Worm (Caenorhabditis elegans): Measurements from ENCODE around the gene Y38E10A.1.

Gene Y38E10A.1

DNA sequence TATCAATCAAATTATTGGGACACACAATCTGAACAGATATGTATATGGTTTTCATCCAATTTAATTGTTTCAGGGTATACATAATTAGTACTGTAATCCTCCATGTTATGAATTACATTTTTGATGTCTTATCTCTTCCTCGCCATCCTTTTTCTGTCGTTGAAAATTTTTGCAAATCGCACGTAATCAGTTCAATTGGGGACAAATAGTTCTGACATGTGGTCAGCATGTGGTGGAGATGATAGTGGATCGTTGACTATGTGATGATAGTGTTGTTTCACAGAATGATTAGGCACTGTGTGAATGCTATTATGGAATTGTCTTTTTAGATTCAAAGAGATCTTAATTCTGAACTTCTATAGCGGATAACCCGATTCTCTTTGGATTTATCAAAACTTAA is 45.0 kb upstream of the Y38E10A.1 start (continued):
- TF ChIP-seq mel-28 (tag; optimal IDR thresholded peaks at IDR 0.05; ENCODE audit: borderline replicate concordance) (no peak), sdz-38 (tag; optimal IDR thresholded peaks at IDR 0.05) (no peak)

DNA sequence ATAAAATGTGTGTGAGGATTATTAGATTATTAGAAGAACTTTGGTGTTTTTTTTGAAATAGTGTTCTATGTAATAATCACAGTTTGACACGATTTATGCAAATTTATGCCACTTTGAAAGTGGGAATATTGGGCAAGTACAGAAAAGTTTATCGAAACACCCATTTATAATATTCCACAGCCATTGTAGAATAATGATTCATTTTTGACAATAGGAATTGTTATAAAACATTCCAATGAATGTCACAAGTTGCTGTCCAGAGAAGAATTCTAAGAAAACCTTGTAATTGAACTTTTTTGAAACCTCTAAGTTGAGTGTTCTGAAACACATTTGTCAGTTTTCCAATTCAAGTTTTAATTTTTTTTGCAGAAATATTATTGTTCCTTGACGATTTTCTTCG is 41.8 kb upstream of the Y38E10A.1 start, which contains the start of gene nspe-4:
nspe-4 (plus strand) TSS at position 301 of the 400 bp plus-strand sequence.
- TF ChIP-seq madf-8 (GFP tag; conservative IDR thresholded peaks at IDR 0.05): no peak
- no peak for TF ChIP-seq ceh-58 (GFP tag; IDR thresholded peaks at IDR 0.05)
- TF ChIP-seq C17E4.6 (GFP tag; IDR thresholded peaks at IDR 0.05): no peak
- no peak for TF ChIP-seq nhr-80 (tag; optimal IDR thresholded peaks at IDR 0.05)

DNA sequence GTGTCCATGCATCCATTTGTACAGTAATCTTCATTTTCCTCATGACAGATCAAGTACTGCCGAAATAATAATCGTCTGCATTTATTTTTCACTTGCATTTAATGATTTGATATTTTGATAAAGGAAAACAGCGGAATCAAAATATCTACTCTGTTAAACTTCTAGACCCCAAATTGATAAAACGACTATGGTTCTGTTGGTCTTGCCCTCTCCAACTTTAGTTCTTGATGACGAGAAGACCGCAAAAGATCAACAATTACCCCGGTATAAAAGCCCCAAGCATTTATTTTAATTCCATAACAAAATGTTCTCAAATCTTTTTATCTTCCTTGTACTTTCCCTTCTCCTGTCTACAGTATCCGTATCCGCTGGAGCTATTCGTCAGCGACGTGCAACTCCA is 38.2 kb upstream of the Y38E10A.1 start, which contains the start of gene Y38E10A.9:
Y38E10A.9 (plus strand) TSS at position 301 of the 400 bp plus-strand sequence.
- TF ChIP-seq snpc-4 (GFP tag; optimal IDR thresholded peaks at IDR 0.05): no peak
- no peak for TF ChIP-seq snpc-4 (tag; optimal IDR thresholded peaks at IDR 0.05)
- TF ChIP-seq rec-8 (tag; optimal IDR thresholded peaks at IDR 0.05): no peak
- no peak for TF ChIP-seq Y53F4B.3 (GFP tag; IDR thresholded peaks at IDR 0.05)
- TF ChIP-seq K11D2.4 (GFP tag; IDR thresholded peaks at IDR 0.05): no peak
- no peak for TF ChIP-seq lsl-1 (GFP tag; optimal IDR thresholded peaks at IDR 0.05)
- no peak for TF ChIP-seq snpc-3.4 (tag; optimal IDR thresholded peaks at IDR 0.05)
- TF ChIP-seq B0261.1 (tag; optimal IDR thresholded peaks at IDR 0.05): no peak
- no peak for TF ChIP-seq C17E4.6 (GFP tag; IDR thresholded peaks at IDR 0.05)
- TF ChIP-seq nfya-1 (tag; optimal IDR thresholded peaks at IDR 0.05; ENCODE audit: borderline replicate concordance, insufficient read depth): no peak
- TF ChIP-seq ztf-25 (GFP tag; IDR thresholded peaks at IDR 0.05): no peak
- no peak for TF ChIP-seq aptf-3 (GFP tag; IDR thresholded peaks at IDR 0.05)

DNA sequence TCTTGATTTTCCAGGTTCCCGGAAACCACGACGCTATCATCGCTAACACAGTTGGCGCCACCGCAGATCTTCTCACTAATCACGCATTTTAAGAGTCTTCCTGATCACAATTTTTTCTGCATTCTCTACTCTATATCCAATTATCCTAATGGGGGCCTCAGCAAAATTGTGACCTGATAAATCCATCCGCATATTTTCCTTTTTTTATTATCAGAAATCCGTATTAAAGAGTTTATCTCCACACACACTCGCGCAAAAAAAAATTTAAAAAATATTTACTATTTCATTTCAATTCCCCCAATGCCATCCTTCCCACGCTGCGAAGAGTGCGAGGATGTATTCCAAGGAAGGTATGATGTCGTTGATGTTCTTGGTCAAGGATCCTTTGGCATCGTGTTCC is 36.5 kb upstream of the Y38E10A.1 start, which contains the start of gene Y38E10A.8:
Y38E10A.8 (plus strand) TSS at position 301 of the 400 bp plus-strand sequence.
- TF ChIP-seq lir-1 (GFP tag; conservative IDR thresholded peaks at IDR 0.05) (no peak), Y67H2A.10 (GFP tag; conservative IDR thresholded peaks at IDR 0.05) (no peak), Y53F4B.3 (GFP tag; IDR thresholded peaks at IDR 0.05) (no peak), nhr-27 (tag; optimal IDR thresholded peaks at IDR 0.05) (no peak), F23B12.7 (tag; optimal IDR thresholded peaks at IDR 0.05; ENCODE audit: insufficient read depth) (no peak), lin-40 (tag; optimal IDR thresholded peaks at IDR 0.05) (no peak), ama-1 (optimal IDR thresholded peaks at IDR 0.05) (no peak), ama-1 (GFP tag; optimal IDR thresholded peaks at IDR 0.05) (no peak), K11D2.4 (GFP tag; IDR thresholded peaks at IDR 0.05) (no peak), ceh-91 (GFP tag; IDR thresholded peaks at IDR 0.05) (no peak)

DNA sequence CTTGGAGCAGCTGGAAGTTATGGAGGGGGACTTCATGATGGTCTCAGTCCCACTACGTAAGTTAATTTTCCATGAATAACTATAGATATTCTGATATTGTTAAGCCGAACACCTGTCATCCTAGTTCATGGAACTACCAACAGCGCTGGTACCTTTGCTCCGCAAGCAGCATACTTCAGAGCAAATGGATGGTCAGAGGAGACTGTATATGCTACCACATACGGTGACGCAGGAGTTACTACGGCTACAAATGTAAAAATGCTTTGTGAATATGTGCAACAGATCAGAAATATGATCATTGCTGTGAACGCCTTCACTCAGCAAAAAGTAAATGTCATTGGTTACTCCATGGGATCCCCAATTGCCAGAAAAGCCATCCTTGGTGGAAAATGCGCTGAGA is 35.7 kb upstream of the Y38E10A.1 start:
- TF ChIP-seq Y56A3A.18 (GFP tag; IDR thresholded peaks at IDR 0.05) (no peak), hsf-1 (GFP tag; IDR thresholded peaks at IDR 0.05) (no peak), madf-10 (tag; optimal IDR thresholded peaks at IDR 0.05) (no peak), bed-1 (GFP tag; IDR thresholded peaks at IDR 0.05) (no peak), F57A8.1 (GFP tag; optimal IDR thresholded peaks at IDR 0.05) (no peak), dpl-1 (GFP tag; optimal IDR thresholded peaks at IDR 0.05) (no peak), fkh-3 (tag; optimal IDR thresholded peaks at IDR 0.05) (no peak)
